Worm (Caenorhabditis elegans): ENCODE measurements around the gene ZK673.1.

ce11 chrII:10456979-10457378 lies 14.0 kb downstream of the ZK673.1 start, which contains the start of gene ZK673.11:
- no peak for TF ChIP-seq F13C5.2 (tag; optimal IDR thresholded peaks at IDR 0.05)
- TF ChIP-seq ama-1 (optimal IDR thresholded peaks at IDR 0.05), result no peak
- no peak for TF ChIP-seq tra-4 (tag; optimal IDR thresholded peaks at IDR 0.05)
- no peak for TF ChIP-seq aly-1 (tag; optimal IDR thresholded peaks at IDR 0.05)
- no peak for TF ChIP-seq hmg-4 (GFP tag; optimal IDR thresholded peaks at IDR 0.05)
- TF ChIP-seq ets-7 (tag; optimal IDR thresholded peaks at IDR 0.05), result no peak
- no peak for TF ChIP-seq pes-1 (GFP tag; IDR thresholded peaks at IDR 0.05)
- TF ChIP-seq ceh-36 (tag; optimal IDR thresholded peaks at IDR 0.05), result no peak
- no peak for TF ChIP-seq sea-1 (GFP tag; conservative IDR thresholded peaks at IDR 0.05)
- TF ChIP-seq hmbx-1 (tag; optimal IDR thresholded peaks at IDR 0.05), result no peak
- TF ChIP-seq flt-1 (GFP tag; IDR thresholded peaks at IDR 0.05), result no peak
- TF ChIP-seq hnd-1 (tag; optimal IDR thresholded peaks at IDR 0.05), result no peak

Measured in whole organism, early embryonic.